Worm (Caenorhabditis elegans) whole organism, L4 larva: ENCODE measurements around the gene srh-27.
A peak's percentile ranks its signal among the peaks of the same experiment; 100 is the strongest.

ENCODE experiments used
- F26F4.8 ChIP-seq: fragments of 200-800 bp; sonication (Bioruptor generic); conservative IDR thresholded peaks from 2 replicates; pipeline ENCODE4 v1.3.6; 2022; ENCODE audit warnings: missing genetic modification characterization, missing compliant biosample characterization
- F37D6.2 ChIP-seq: sonication (generic microtip); optimal IDR thresholded peaks from 2 replicates; lab custom pipeline; 2016; ENCODE audit warnings: mild to moderate bottlenecking, missing genetic modification characterization, missing compliant biosample characterization
- R02D3.7 ChIP-seq: fragments of 150-350 bp; sonication (generic microtip); optimal IDR thresholded peaks from 3 replicates; lab custom pipeline; 2014; ENCODE audit warnings: missing biosample characterization, missing genetic modification characterization
- T26A8.4 ChIP-seq: fragments of 200-800 bp; sonication (Bioruptor generic); IDR thresholded peaks from 2 replicates; pipeline ENCODE4 v1.3.6; 2022; ENCODE audit warnings: missing genetic modification characterization, missing compliant biosample characterization
- Y105C5A.15 ChIP-seq: fragments of 200-800 bp; sonication (Bioruptor generic); IDR thresholded peaks from 2 replicates; pipeline ENCODE4 v1.3.6; 2022; ENCODE audit warnings: missing genetic modification characterization, missing compliant biosample characterization
- Y48G9A.11 ChIP-seq: fragments of 200-800 bp; sonication (Bioruptor generic); IDR thresholded peaks from 2 replicates; pipeline ENCODE4 v1.3.6; 2022; ENCODE audit warnings: missing genetic modification reagents, missing genetic modification characterization, missing compliant biosample characterization
- Y75B8A.6 ChIP-seq: fragments of 200-800 bp; sonication (Bioruptor generic); IDR thresholded peaks from 2 replicates; pipeline ENCODE4 v1.3.6; 2022; ENCODE audit warnings: missing genetic modification reagents, missing genetic modification characterization, missing compliant biosample characterization
- aly-2 ChIP-seq: sonication (generic microtip); optimal IDR thresholded peaks from 2 replicates; lab custom pipeline; 2018; ENCODE audit warnings: missing biosample characterization, missing genetic modification characterization
- ama-1 ChIP-seq: fragments of 150-350 bp; optimal IDR thresholded peaks from 2 replicates; lab custom pipeline; 2014; ENCODE audit warnings: inconsistent platforms, mixed read lengths
- arid-1 ChIP-seq: fragments of 200-800 bp; sonication (Bioruptor generic); conservative IDR thresholded peaks from 2 replicates; pipeline ENCODE4 v1.3.6; 2022; ENCODE audit warnings: missing genetic modification reagents, missing genetic modification characterization, missing compliant biosample characterization
- attf-4 ChIP-seq: sonication (generic microtip); optimal IDR thresholded peaks from 3 replicates; lab custom pipeline; 2017; ENCODE audit warnings: missing biosample characterization, missing genetic modification characterization
- ceh-20 ChIP-seq: fragments of 200-800 bp; sonication (Bioruptor generic); IDR thresholded peaks from 2 replicates; pipeline ENCODE4 v1.3.6; 2022; ENCODE audit warnings: missing genetic modification reagents, missing genetic modification characterization, missing compliant biosample characterization
- ceh-44 ChIP-seq: fragments of 200-800 bp; sonication (Bioruptor generic); IDR thresholded peaks from 2 replicates; pipeline ENCODE4 v1.3.6; 2022; ENCODE audit warnings: missing genetic modification reagents, missing genetic modification characterization, missing compliant biosample characterization
- cey-2 ChIP-seq: sonication (generic microtip); optimal IDR thresholded peaks from 3 replicates; lab custom pipeline; 2017; ENCODE audit warnings: missing genetic modification characterization, mild to moderate bottlenecking, missing compliant biosample characterization, antibody characterized with exemption, borderline replicate concordance; ENCODE audit not compliant: insufficient read depth
- ctbp-1 ChIP-seq: fragments of 200-800 bp; sonication (Bioruptor generic); IDR thresholded peaks from 2 replicates; pipeline ENCODE4 v1.3.6; 2022; ENCODE audit warnings: missing genetic modification reagents, missing genetic modification characterization, missing compliant biosample characterization
- daf-8 ChIP-seq: fragments of 200-800 bp; sonication (Bioruptor generic); IDR thresholded peaks from 2 replicates; pipeline ENCODE4 v1.3.6; 2022; ENCODE audit warnings: missing genetic modification characterization, missing compliant biosample characterization
- dmd-6 ChIP-seq: fragments of 200-800 bp; sonication (Bioruptor generic); IDR thresholded peaks from 2 replicates; pipeline ENCODE4 v1.3.6; 2022; ENCODE audit warnings: missing genetic modification reagents, missing genetic modification characterization, missing compliant biosample characterization
- duxl-1 ChIP-seq: sonication (generic microtip); optimal IDR thresholded peaks from 2 replicates; lab custom pipeline; 2016; ENCODE audit warnings: mild to moderate bottlenecking, missing genetic modification characterization, moderate library complexity, missing compliant biosample characterization; ENCODE audit not compliant: poor library complexity
- egl-43 ChIP-seq: fragments of 200-800 bp; sonication (Bioruptor generic); IDR thresholded peaks from 2 replicates; pipeline ENCODE4 v1.3.6; 2022; ENCODE audit warnings: missing genetic modification reagents, missing genetic modification characterization, missing compliant biosample characterization
- fkh-10 ChIP-seq: fragments of 150-350 bp; optimal IDR thresholded peaks from 2 replicates; lab custom pipeline; 2014; ENCODE audit warnings: missing biosample characterization, missing genetic modification reagents, missing genetic modification characterization
- gei-8 ChIP-seq: fragments of 200-800 bp; sonication (Bioruptor generic); optimal IDR thresholded peaks from 2 replicates; lab custom pipeline; 2018; ENCODE audit warnings: mild to moderate bottlenecking, missing genetic modification characterization, missing compliant biosample characterization
- hif-1 ChIP-seq, 2 experiments: sonication (generic microtip); optimal IDR thresholded peaks; 2 replicates each; lab custom pipeline; 2016 to 2017; ENCODE audit warnings: missing compliant biosample characterization in 2 of 2, missing genetic modification characterization in 2 of 2, missing genetic modification reagents in 2 of 2, missing genotype in 2 of 2, mild to moderate bottlenecking in 1 of 2
- hlh-11 ChIP-seq: fragments of 200-800 bp; sonication (Bioruptor generic); optimal IDR thresholded peaks from 2 replicates; lab custom pipeline; 2018; ENCODE audit warnings: mild to moderate bottlenecking, missing genetic modification characterization, missing compliant biosample characterization
- hlh-30 ChIP-seq: sonication (generic microtip); optimal IDR thresholded peaks from 2 replicates; lab custom pipeline; 2017; ENCODE audit warnings: antibody characterized with exemption, mild to moderate bottlenecking, missing genetic modification characterization, missing compliant biosample characterization; ENCODE audit not compliant: insufficient read depth
- lin-13 ChIP-seq: fragments of 150-350 bp; optimal IDR thresholded peaks from 2 replicates; lab custom pipeline; 2014; ENCODE audit warnings: missing biosample characterization, missing genetic modification reagents, missing genetic modification characterization
- lin-29 ChIP-seq: fragments of 200-800 bp; sonication (Bioruptor generic); IDR thresholded peaks from 2 replicates; pipeline ENCODE4 v1.3.6; 2022; ENCODE audit warnings: missing genetic modification reagents, missing genetic modification characterization, missing compliant biosample characterization
- lsy-2 ChIP-seq, 2 experiments: fragments of 150-350 bp in 1 of 2; sonication (generic microtip) in 1 of 2; optimal IDR thresholded peaks; 2 replicates each; lab custom pipeline; 2014 to 2017; ENCODE audit warnings: missing biosample characterization in 2 of 2, missing genetic modification characterization in 2 of 2
- madf-5 ChIP-seq, 2 experiments: fragments of 200-800 bp; sonication (Bioruptor generic); IDR thresholded peaks; 2 replicates each; pipeline ENCODE4 v1.3.6; 2022; ENCODE audit warnings: missing compliant biosample characterization in 2 of 2, missing genetic modification characterization in 2 of 2
- mdl-1 ChIP-seq, 2 experiments: fragments of 150-350 bp in 1 of 2; sonication (generic microtip) in 1 of 2; optimal IDR thresholded peaks; 2 replicates each; lab custom pipeline; 2014 to 2017; ENCODE audit warnings: missing biosample characterization in 2 of 2, missing genetic modification characterization in 2 of 2
- mdt-29 ChIP-seq: fragments of 200-800 bp; sonication (Bioruptor generic); IDR thresholded peaks from 2 replicates; pipeline ENCODE4 v1.3.6; 2022; ENCODE audit warnings: missing genetic modification reagents, missing genetic modification characterization, missing compliant biosample characterization
- mxl-2 ChIP-seq: fragments of 200-800 bp; sonication (Bioruptor generic); conservative IDR thresholded peaks from 2 replicates; pipeline ENCODE4 v1.3.6; 2022; ENCODE audit warnings: missing genetic modification reagents, missing genetic modification characterization, missing compliant biosample characterization
- nhr-11 ChIP-seq: fragments of 150-350 bp; optimal IDR thresholded peaks from 2 replicates; lab custom pipeline; 2014; ENCODE audit warnings: missing biosample characterization, missing genetic modification characterization
- nhr-111 ChIP-seq: fragments of 200-800 bp; sonication (Bioruptor generic); optimal IDR thresholded peaks from 2 replicates; lab custom pipeline; 2018; ENCODE audit warnings: mild to moderate bottlenecking, missing genetic modification characterization, missing compliant biosample characterization
- nhr-237 ChIP-seq: sonication (generic microtip); optimal IDR thresholded peaks from 2 replicates; lab custom pipeline; 2017; ENCODE audit warnings: missing biosample characterization, missing genetic modification characterization
- nhr-25 ChIP-seq: sonication (generic microtip); optimal IDR thresholded peaks from 2 replicates; lab custom pipeline; 2017; ENCODE audit warnings: missing genetic modification characterization, mild to moderate bottlenecking, missing compliant biosample characterization, antibody characterized with exemption, moderate library complexity, borderline replicate concordance; ENCODE audit not compliant: insufficient read depth
- nhr-48 ChIP-seq: sonication (generic microtip); optimal IDR thresholded peaks from 2 replicates; lab custom pipeline; 2016; ENCODE audit warnings: mild to moderate bottlenecking, missing genetic modification characterization, missing compliant biosample characterization
- nhr-6 ChIP-seq: fragments of 150-350 bp; optimal IDR thresholded peaks from 2 replicates; lab custom pipeline; 2014; ENCODE audit warnings: missing biosample characterization, missing genetic modification characterization
- nhr-77 ChIP-seq: fragments of 150-350 bp; optimal IDR thresholded peaks from 2 replicates; lab custom pipeline; 2014; ENCODE audit warnings: missing biosample characterization, missing genetic modification characterization
- php-3 ChIP-seq: fragments of 200-800 bp; sonication (Bioruptor generic); IDR thresholded peaks from 2 replicates; pipeline ENCODE4 v1.3.6; 2022; ENCODE audit warnings: missing genetic modification reagents, missing genetic modification characterization, missing compliant biosample characterization
- pqm-1 ChIP-seq: sonication (generic microtip); optimal IDR thresholded peaks from 2 replicates; lab custom pipeline; 2017; ENCODE audit warnings: missing biosample characterization, missing genetic modification characterization
- set-16 ChIP-seq: fragments of 200-800 bp; sonication (Bioruptor generic); IDR thresholded peaks from 2 replicates; pipeline ENCODE4 v1.3.6; 2022; ENCODE audit warnings: missing genetic modification reagents, missing genetic modification characterization, missing compliant biosample characterization
- snpc-4 ChIP-seq: fragments of 150-350 bp; optimal IDR thresholded peaks from 2 replicates; lab custom pipeline; 2014; ENCODE audit warnings: missing biosample characterization, missing genetic modification characterization
- unc-130 ChIP-seq: sonication (generic microtip); optimal IDR thresholded peaks from 2 replicates; lab custom pipeline; 2016; ENCODE audit warnings: missing genetic modification reagents, missing genetic modification characterization, missing compliant biosample characterization
- unc-39 ChIP-seq: sonication (generic microtip); optimal IDR thresholded peaks from 2 replicates; lab custom pipeline; 2017; ENCODE audit warnings: missing biosample characterization, missing genetic modification characterization
- vab-7 ChIP-seq: fragments of 200-800 bp; sonication (Bioruptor generic); IDR thresholded peaks from 2 replicates; pipeline ENCODE4 v1.3.6; 2022; ENCODE audit warnings: missing genetic modification reagents, missing genetic modification characterization, missing compliant biosample characterization
- zfp-3 ChIP-seq: fragments of 200-800 bp; sonication (Bioruptor generic); conservative IDR thresholded peaks from 2 replicates; pipeline ENCODE4 v1.3.6; 2022; ENCODE audit warnings: missing genetic modification reagents, missing genetic modification characterization, missing compliant biosample characterization
- zip-2 ChIP-seq: fragments of 150-350 bp; optimal IDR thresholded peaks from 2 replicates; lab custom pipeline; 2014; ENCODE audit warnings: missing biosample characterization, missing genetic modification characterization
- ztf-11 ChIP-seq: fragments of 150-350 bp; optimal IDR thresholded peaks from 2 replicates; lab custom pipeline; 2014; ENCODE audit warnings: missing biosample characterization, missing genetic modification characterization
- ztf-7 ChIP-seq: fragments of 150-350 bp; optimal IDR thresholded peaks from 2 replicates; lab custom pipeline; 2014; ENCODE audit warnings: missing biosample characterization, missing genetic modification characterization

The srh-27 gene

ce11 chrII:12457275-12457674 lies 8.9 kb downstream of the srh-27 start, which contains the start of gene sre-38:
Gene sre-38, plus strand, starts transcription at chrII:12457575.
- TF ChIP-seq ama-1 (no peak), T26A8.4 (GFP tag; lab: Robert Waterston, UW) (no peak), attf-4 (no peak), unc-39 (tag; lab: Kevin White, UChicago) (no peak), arid-1 (GFP tag; lab: Robert Waterston, UW) (no peak), Y105C5A.15 (no peak), mxl-2 (GFP tag; lab: Robert Waterston, UW) (no peak), duxl-1 (no peak), nhr-6 (no peak)
- TF ChIP-seq, all 104 proteins: peak for 0

ce11 chrII:12459422-12459821 lies 11.1 kb downstream of the srh-27 start, which contains the start of gene tag-281:
Gene tag-281, plus strand, starts transcription at chrII:12459761.
- TF ChIP-seq unc-130 (GFP tag; lab: Kevin White, UChicago) (no peak), ceh-20 (GFP tag; lab: Robert Waterston, UW) (no peak), nhr-111 (GFP tag; lab: Kevin White, UChicago) (no peak), ctbp-1 (no peak), vab-7 (GFP tag; lab: Robert Waterston, UW) (no peak), nhr-6 (peak; percentile 68), lin-29 (GFP tag; lab: Robert Waterston, UW) (no peak), zip-2 (tag; lab: Kevin White, UChicago) (no peak), nhr-237 (no peak), set-16 (GFP tag; lab: Robert Waterston, UW) (no peak), madf-5 (GFP tag; IDR thresholded peaks at IDR 0.05; lab: Robert Waterston, UW) (no peak), snpc-4 (tag; lab: Kevin White, UChicago) (peak; percentile 14), hlh-11 (tag; lab: Kevin White, UChicago) (peak; percentile 49), egl-43 (GFP tag; lab: Robert Waterston, UW) (no peak), hlh-30 (tag; lab: Kevin White, UChicago) (no peak), nhr-11 (peak; percentile 24), nhr-25 (tag; lab: Kevin White, UChicago) (no peak), lsy-2 (tag; optimal IDR thresholded peaks at IDR 0.05; lab: Kevin White, UChicago) (peak in 1 of 2 experiments; percentile 90), nhr-48 (no peak), lin-13 (GFP tag; lab: Kevin White, UChicago) (peak; percentile 66), unc-39 (tag; lab: Kevin White, UChicago) (no peak), ztf-11 (tag; lab: Kevin White, UChicago) (no peak), duxl-1 (no peak), F26F4.8 (no peak), aly-2 (no peak), Y75B8A.6 (GFP tag; lab: Robert Waterston, UW) (no peak), Y48G9A.11 (no peak), dmd-6 (GFP tag; lab: Robert Waterston, UW) (peak; percentile 51), php-3 (no peak), nhr-77 (tag; lab: Kevin White, UChicago) (no peak), fkh-10 (GFP tag; lab: Kevin White, UChicago) (peak; percentile 21), zfp-3 (GFP tag; lab: Robert Waterston, UW) (peak; percentile 60; the same call in 1 of the 2 replicates), cey-2 (no peak), F37D6.2 (no peak), pqm-1 (tag; lab: Kevin White, UChicago) (no peak), gei-8 (GFP tag; lab: Kevin White, UChicago) (no peak), hif-1 (tag; optimal IDR thresholded peaks at IDR 0.05; lab: Kevin White, UChicago) (peak in 1 of 2 experiments; percentile 59), ceh-44 (GFP tag; lab: Robert Waterston, UW) (no peak), mdt-29 (GFP tag; lab: Robert Waterston, UW) (no peak), mdl-1 (tag; optimal IDR thresholded peaks at IDR 0.05; lab: Kevin White, UChicago) (peak in 1 of 2 experiments; percentile 17), R02D3.7 (tag; lab: Kevin White, UChicago) (no peak), ama-1 (no peak), daf-8 (GFP tag; lab: Robert Waterston, UW) (no peak), ztf-7 (tag; lab: Kevin White, UChicago) (no peak)
